Fruit fly (Drosophila melanogaster): ENCODE measurements around the gene CG32071.

dm6 chr3L:11150735-11151287 lies 47.1 kb upstream of the CG32071 start, which contains the start of gene CG6216:
- TF ChIP-seq CG32767 (GFP tag; IDR thresholded peaks at IDR 0.05) (no peak), Sox100B (GFP tag; optimal IDR thresholded peaks at IDR 0.05) (no peak), bigmax (GFP tag; optimal IDR thresholded peaks at IDR 0.05) (no peak), CG3847 (GFP tag; IDR thresholded peaks at IDR 0.05) (no peak), MESR4 (GFP tag; optimal IDR thresholded peaks at IDR 0.05) (no peak), fd3F (GFP tag; optimal IDR thresholded peaks at IDR 0.05) (no peak), chn (GFP tag; optimal IDR thresholded peaks at IDR 0.05) (no peak), Hmx (GFP tag; optimal IDR thresholded peaks at IDR 0.05) (no peak), CG10979 (tag; optimal IDR thresholded peaks at IDR 0.05) (no peak), CG6654 (GFP tag; optimal IDR thresholded peaks at IDR 0.05) (no peak), wek (GFP tag; optimal IDR thresholded peaks at IDR 0.05) (no peak), CG4282 (GFP tag; optimal IDR thresholded peaks at IDR 0.05) (no peak), gsb (GFP tag; IDR thresholded peaks at IDR 0.05) (no peak)

Data from whole organism, embryonic.